Fruit fly (Drosophila melanogaster) whole organism, pupa: ENCODE measurements around the gene bnl.

ENCODE experiments used
- CG10348 ChIP-seq: fragments of 200-800 bp; sonication (Bioruptor generic); IDR thresholded peaks from 2 replicates; pipeline ENCODE4 v1.3.6; 2022; ENCODE audit warnings: missing biosample characterization, missing genetic modification characterization
- CG12605 ChIP-seq: fragments of 200-800 bp; sonication (Bioruptor generic); IDR thresholded peaks from 2 replicates; pipeline ENCODE4 v1.3.6; 2022; ENCODE audit warnings: missing biosample characterization, missing genetic modification characterization
- CG13204 ChIP-seq: fragments of 200-800 bp; sonication (Bioruptor generic); optimal IDR thresholded peaks from 2 replicates; lab custom pipeline; 2018; ENCODE audit warnings: missing biosample characterization, mild to moderate bottlenecking, missing genetic modification characterization, moderate library complexity
- CG14655 ChIP-seq: fragments of 200-800 bp; sonication (Bioruptor generic); optimal IDR thresholded peaks from 3 replicates; lab custom pipeline; 2017; ENCODE audit warnings: mild to moderate bottlenecking, missing biosample characterization, missing genetic modification reagents, missing genetic modification characterization
- CG15710 ChIP-seq: fragments of 200-800 bp; sonication (Bioruptor generic); optimal IDR thresholded peaks from 2 replicates; lab custom pipeline; 2018; ENCODE audit warnings: missing biosample characterization, mild to moderate bottlenecking, missing genetic modification characterization, moderate library complexity
- CG17806 ChIP-seq: fragments of 200-800 bp; sonication (Bioruptor generic); optimal IDR thresholded peaks from 2 replicates; lab custom pipeline; 2018; ENCODE audit warnings: missing biosample characterization, mild to moderate bottlenecking, missing genetic modification characterization, moderate library complexity
- CG32121 ChIP-seq: fragments of 200-800 bp; sonication (Bioruptor generic); IDR thresholded peaks from 2 replicates; pipeline ENCODE4 v1.3.6; 2022; ENCODE audit warnings: missing biosample characterization, missing genetic modification characterization
- CG34367 ChIP-seq: fragments of 200-800 bp; sonication (Bioruptor generic); optimal IDR thresholded peaks from 2 replicates; lab custom pipeline; 2018; ENCODE audit warnings: missing biosample characterization, mild to moderate bottlenecking, missing genetic modification characterization
- CG4496 ChIP-seq: fragments of 200-800 bp; sonication (Bioruptor generic); IDR thresholded peaks from 3 replicates; pipeline ENCODE4 v1.3.6; 2022; ENCODE audit warnings: missing biosample characterization, missing genetic modification characterization
- CG8159 ChIP-seq: fragments of 200-800 bp; sonication (Bioruptor generic); optimal IDR thresholded peaks from 3 replicates; lab custom pipeline; 2018; ENCODE audit warnings: missing biosample characterization, mild to moderate bottlenecking, missing genetic modification characterization, moderate library complexity
- CG8301 ChIP-seq: fragments of 200-800 bp; sonication (Bioruptor generic); optimal IDR thresholded peaks from 2 replicates; lab custom pipeline; 2018; ENCODE audit warnings: missing biosample characterization, mild to moderate bottlenecking, missing genetic modification characterization
- CG9948 ChIP-seq: fragments of 200-800 bp; sonication (Bioruptor generic); optimal IDR thresholded peaks from 2 replicates; lab custom pipeline; 2018; ENCODE audit warnings: missing biosample characterization, mild to moderate bottlenecking, missing genetic modification characterization, moderate library complexity
- D1 ChIP-seq: fragments of 200-800 bp; sonication (Bioruptor generic); optimal IDR thresholded peaks from 2 replicates; lab custom pipeline; 2018; ENCODE audit warnings: missing biosample characterization, mild to moderate bottlenecking, missing genetic modification characterization, moderate library complexity
- EcR ChIP-seq: fragments of 200-800 bp; sonication (Bioruptor generic); optimal IDR thresholded peaks from 3 replicates; lab custom pipeline; 2019; ENCODE audit warnings: missing biosample characterization, missing genetic modification characterization, mild to moderate bottlenecking, moderate library complexity, missing genetic modification reagents
- Ets98B ChIP-seq: fragments of 200-800 bp; sonication (Bioruptor generic); IDR thresholded peaks from 2 replicates; pipeline ENCODE4 v1.3.6; 2022; ENCODE audit warnings: missing biosample characterization, missing genetic modification characterization
- Pif1A ChIP-seq: fragments of 200-800 bp; sonication (Bioruptor generic); optimal IDR thresholded peaks from 3 replicates; lab custom pipeline; 2016; ENCODE audit warnings: missing biosample characterization, missing genetic modification characterization
- Pif1B ChIP-seq: fragments of 200-800 bp; sonication (Bioruptor generic); optimal IDR thresholded peaks from 3 replicates; lab custom pipeline; 2016; ENCODE audit warnings: missing biosample characterization, missing genetic modification characterization
- Snoo ChIP-seq: fragments of 200-800 bp; sonication (Bioruptor generic); optimal IDR thresholded peaks from 3 replicates; lab custom pipeline; 2017; ENCODE audit warnings: missing biosample characterization, mild to moderate bottlenecking, missing genetic modification characterization, inconsistent platforms
- fd96Ca ChIP-seq: fragments of 200-800 bp; sonication (Bioruptor generic); IDR thresholded peaks from 3 replicates; pipeline ENCODE4 v1.3.6; 2022; ENCODE audit warnings: missing biosample characterization, missing genetic modification characterization
- gl ChIP-seq: fragments of 200-800 bp; sonication (Bioruptor generic); optimal IDR thresholded peaks from 2 replicates; lab custom pipeline; 2018; ENCODE audit warnings: missing biosample characterization, mild to moderate bottlenecking, missing genetic modification characterization
- rn ChIP-seq: fragments of 200-800 bp; sonication (Bioruptor generic); IDR thresholded peaks from 2 replicates; pipeline ENCODE4 v1.3.6; 2022; ENCODE audit warnings: missing biosample characterization, missing genetic modification characterization

bnl gene

DNA sequence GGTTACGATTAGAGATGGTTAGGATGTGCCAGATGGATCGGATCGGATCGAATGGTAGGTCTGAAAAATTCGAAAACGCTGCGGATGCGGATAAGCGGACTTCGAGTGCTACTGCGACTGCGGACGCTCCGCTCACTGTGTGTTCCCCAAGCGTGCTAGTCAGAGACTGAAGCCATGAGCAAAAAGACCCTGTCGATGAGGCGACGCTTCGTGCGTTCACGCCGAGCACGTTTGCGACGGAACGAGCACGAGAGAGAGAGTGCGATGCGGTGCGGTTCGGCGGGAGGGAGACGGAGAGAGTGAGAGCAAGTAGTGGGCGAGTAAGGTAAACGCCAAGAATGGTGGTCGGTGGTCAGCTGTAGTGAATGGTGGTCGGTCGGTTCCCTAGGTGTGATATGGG lies at the start of gene bnl:
TSS of gene bnl (minus strand) at position 131 of the 400 bp plus-strand sequence.
- TF ChIP-seq CG13204 (no peak), CG17806 (tag; lab: Kevin White, UChicago) (no peak), CG4496 (GFP tag; lab: Robert Waterston, UW) (peak; percentile 84), D1 (no peak), Ets98B (GFP tag; lab: Robert Waterston, UW) (peak; percentile 75), Pif1B (peak; percentile 67), CG34367 (tag; lab: Kevin White, UChicago) (peak; percentile 18), CG8159 (tag; lab: Kevin White, UChicago) (no peak), rn (GFP tag; lab: Robert Waterston, UW) (no peak), CG32121 (peak; percentile 75), CG12605 (GFP tag; lab: Robert Waterston, UW) (peak; percentile 80), EcR (GFP tag; lab: Kevin White, UChicago) (no peak), CG14655 (GFP tag; lab: Kevin White, UChicago) (peak; percentile 36), fd96Ca (GFP tag; lab: Robert Waterston, UW) (no peak; the same call in 2 of the 3 replicates), CG15710 (tag; lab: Kevin White, UChicago) (no peak), Pif1A (GFP tag; lab: Kevin White, UChicago) (peak; percentile 56), gl (tag; lab: Kevin White, UChicago) (no peak), CG9948 (tag; lab: Kevin White, UChicago) (no peak), CG8301 (tag; lab: Kevin White, UChicago) (peak; percentile 28), Snoo (tag; lab: Kevin White, UChicago) (peak; percentile 13), CG10348 (GFP tag; lab: Robert Waterston, UW) (no peak)
- TF ChIP-seq, all 21 proteins: peak for 10

DNA sequence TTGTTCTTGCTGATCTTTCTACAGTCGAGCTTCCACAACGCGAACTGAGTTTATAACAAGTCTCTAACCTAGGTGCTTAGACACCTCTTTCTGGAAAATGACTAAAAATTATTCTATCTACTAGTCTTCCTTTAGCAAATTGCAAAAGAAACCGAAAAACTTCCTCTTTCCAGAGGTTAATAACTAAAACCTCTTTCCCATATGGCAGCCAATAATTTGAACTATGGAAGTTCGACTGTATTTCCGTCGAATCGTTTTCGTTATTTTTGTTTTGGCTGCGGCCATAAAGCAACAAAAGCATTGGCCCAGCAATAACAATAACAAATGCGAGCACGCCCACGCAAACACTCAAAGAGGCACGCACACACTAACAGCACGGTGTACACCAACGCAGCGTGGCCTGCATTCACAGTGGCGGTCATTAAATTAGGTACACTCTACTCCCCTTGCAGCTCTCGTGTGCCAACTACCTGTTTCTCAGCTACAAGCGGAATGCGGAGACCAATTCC lies 43.9 kb upstream of the bnl start:
- TF ChIP-seq CG4496 (GFP tag; lab: Robert Waterston, UW) (peak; percentile 41; the same call in 1 of the 3 replicates), CG8301 (tag; lab: Kevin White, UChicago) (no peak), CG13204 (no peak), CG32121 (peak; percentile 60; the same call in 1 of the 2 replicates), Pif1A (GFP tag; lab: Kevin White, UChicago) (no peak), fd96Ca (GFP tag; lab: Robert Waterston, UW) (peak; percentile 51), CG15710 (tag; lab: Kevin White, UChicago) (peak; percentile 24), gl (tag; lab: Kevin White, UChicago) (no peak), Pif1B (no peak), CG10348 (GFP tag; lab: Robert Waterston, UW) (no peak), Snoo (tag; lab: Kevin White, UChicago) (peak; percentile 33), CG9948 (tag; lab: Kevin White, UChicago) (no peak), rn (GFP tag; lab: Robert Waterston, UW) (no peak), Ets98B (GFP tag; lab: Robert Waterston, UW) (peak; percentile 35; the same call in 1 of the 2 replicates), CG17806 (tag; lab: Kevin White, UChicago) (peak; percentile 16), CG34367 (tag; lab: Kevin White, UChicago) (no peak), CG12605 (GFP tag; lab: Robert Waterston, UW) (no peak), D1 (no peak), EcR (GFP tag; lab: Kevin White, UChicago) (no peak), CG14655 (GFP tag; lab: Kevin White, UChicago) (no peak), CG8159 (tag; lab: Kevin White, UChicago) (peak; percentile 22)

DNA sequence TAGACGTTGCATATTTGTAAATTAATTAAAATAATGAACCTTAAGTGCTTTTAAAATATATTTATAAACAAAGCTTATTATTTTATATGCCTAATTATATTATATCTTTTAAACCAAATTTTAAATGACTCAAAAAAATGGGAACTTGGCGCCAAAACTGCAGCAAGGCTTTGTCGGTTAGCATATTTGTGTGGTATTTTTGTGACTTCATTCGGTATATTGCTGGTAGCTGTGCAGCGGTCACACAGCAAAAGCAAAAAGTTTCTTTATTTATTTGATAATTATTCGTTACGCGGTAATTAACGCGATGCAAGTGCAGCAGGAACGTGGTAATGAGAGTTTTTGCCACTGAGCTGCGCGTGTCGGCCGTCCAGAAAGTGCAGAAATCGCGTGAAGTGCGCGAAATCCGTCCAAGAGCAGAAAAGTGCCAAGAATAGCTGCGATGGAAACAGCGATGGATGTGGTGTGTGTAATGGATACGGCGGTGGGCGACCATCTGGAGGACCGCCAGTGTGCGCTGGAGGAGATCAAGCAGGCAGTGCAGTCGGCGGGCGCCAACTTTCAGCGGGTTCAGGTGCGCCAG lies 42.9 kb upstream of the bnl start, which contains the start of gene Ask1:
TSS of gene Ask1 (plus strand) at position 250 of the 583 bp plus-strand sequence.
- TF ChIP-seq CG15710 (tag; lab: Kevin White, UChicago) = no peak
- TF ChIP-seq CG4496 (GFP tag; lab: Robert Waterston, UW) = no peak
- TF ChIP-seq CG14655 (GFP tag; lab: Kevin White, UChicago) = no peak
- TF ChIP-seq CG10348 (GFP tag; lab: Robert Waterston, UW) = no peak
- no peak for TF ChIP-seq Snoo (tag; lab: Kevin White, UChicago)
- no peak for TF ChIP-seq EcR (GFP tag; lab: Kevin White, UChicago)
- TF ChIP-seq Ets98B (GFP tag; lab: Robert Waterston, UW) = no peak
- no peak for TF ChIP-seq Pif1B
- TF ChIP-seq CG32121 = no peak
- no peak for TF ChIP-seq CG8301 (tag; lab: Kevin White, UChicago)
- TF ChIP-seq gl (tag; lab: Kevin White, UChicago) = no peak
- TF ChIP-seq CG17806 (tag; lab: Kevin White, UChicago) = no peak
- TF ChIP-seq Pif1A (GFP tag; lab: Kevin White, UChicago) = no peak
- no peak for TF ChIP-seq rn (GFP tag; lab: Robert Waterston, UW)
- no peak for TF ChIP-seq CG34367 (tag; lab: Kevin White, UChicago)
- no peak for TF ChIP-seq D1
- TF ChIP-seq fd96Ca (GFP tag; lab: Robert Waterston, UW) = no peak
- no peak for TF ChIP-seq CG13204
- no peak for TF ChIP-seq CG8159 (tag; lab: Kevin White, UChicago)

DNA sequence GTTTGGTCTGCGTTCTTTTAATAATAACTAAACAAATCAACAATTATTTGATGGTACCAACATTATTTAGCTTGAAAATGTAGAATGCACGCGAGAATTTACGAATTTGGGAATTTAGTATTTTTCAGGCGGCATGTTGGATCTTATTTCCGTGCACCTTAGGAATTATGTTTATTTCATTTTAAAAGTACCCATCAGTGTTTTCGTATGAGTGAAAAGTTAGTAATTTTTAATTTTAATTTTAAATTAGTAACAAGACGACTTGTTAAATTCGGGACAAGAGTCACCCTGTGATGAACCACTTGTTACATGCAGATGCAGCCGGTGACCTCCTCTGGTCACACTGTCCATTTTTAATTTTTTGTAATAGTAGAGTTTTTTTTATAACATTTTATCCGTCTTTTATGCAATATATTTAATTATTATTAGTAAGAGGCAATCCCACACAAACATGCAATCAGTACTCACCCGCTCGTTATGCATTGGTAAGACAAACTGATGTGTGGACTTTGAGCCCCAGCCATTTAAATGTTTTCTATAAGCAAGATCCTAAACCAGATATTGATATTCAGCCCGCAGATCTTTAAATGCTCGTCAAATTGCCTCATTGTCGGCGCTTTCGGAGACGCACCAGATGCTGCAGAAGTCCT lies 40.9 kb upstream of the bnl start, which contains the start of the genes CG17186 and Arc42:
TSS of gene CG17186 (minus strand) at position 88 of the 650 bp plus-strand sequence.
TSS of gene Arc42 (plus strand) at position 311 of the 650 bp plus-strand sequence.
- TF ChIP-seq CG12605 (GFP tag; lab: Robert Waterston, UW) (peak; percentile 66), Ets98B (GFP tag; lab: Robert Waterston, UW) (no peak; the same call in 1 of the 2 replicates), gl (tag; lab: Kevin White, UChicago) (peak; percentile 85), Pif1A (GFP tag; lab: Kevin White, UChicago) (peak; percentile 38), CG8301 (tag; lab: Kevin White, UChicago) (peak; percentile 34), EcR (GFP tag; lab: Kevin White, UChicago) (no peak), CG32121 (0 out of 2 replicates have a peak, but pooled peaks have one; percentile 16), CG13204 (peak; percentile 51), CG4496 (GFP tag; lab: Robert Waterston, UW) (peak; percentile 55; the same call in 2 of the 3 replicates), CG15710 (tag; lab: Kevin White, UChicago) (peak; percentile 1), Pif1B (peak; percentile 36), CG34367 (tag; lab: Kevin White, UChicago) (peak; percentile 29), CG9948 (tag; lab: Kevin White, UChicago) (no peak), CG8159 (tag; lab: Kevin White, UChicago) (peak; percentile 34), CG17806 (tag; lab: Kevin White, UChicago) (peak; percentile 2)
